Worm (Caenorhabditis elegans): Measurements from ENCODE around the gene hlb-1.
A peak's percentile ranks its signal among the peaks of the same experiment; 100 is the strongest.

Gene hlb-1

DNA sequence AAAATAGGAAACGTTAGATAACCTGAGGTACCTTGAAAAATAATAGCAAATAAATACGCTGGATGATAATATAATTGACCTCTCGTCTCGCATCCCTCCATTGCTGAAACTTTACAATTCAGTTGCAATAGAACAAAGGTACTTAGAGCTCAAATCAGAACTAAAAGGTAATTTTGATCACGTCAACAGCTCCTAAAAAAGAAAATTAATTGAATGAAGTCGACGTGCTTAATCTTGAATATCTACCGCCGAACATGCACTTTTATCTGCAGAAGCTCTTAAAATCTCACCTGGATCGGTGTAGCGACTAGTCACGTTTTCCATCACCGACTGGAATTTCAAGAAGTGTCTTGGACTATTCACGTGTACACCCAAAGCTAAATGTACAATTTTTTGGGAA is 20.8 kb upstream of the hlb-1 start, which contains the start of gene sra-39:
Gene sra-39 (minus strand): TSS at position 101 of the 400 bp plus-strand sequence.
- TF ChIP-seq nfya-1 (tag; optimal IDR thresholded peaks at IDR 0.05; ENCODE audit: borderline replicate concordance, insufficient read depth) (no peak), unc-62 (GFP tag; optimal IDR thresholded peaks at IDR 0.05) (no peak), B0019.2 (GFP tag; conservative IDR thresholded peaks at IDR 0.05) (no peak), F55B11.4 (tag; optimal IDR thresholded peaks at IDR 0.05; ENCODE audit: borderline replicate concordance, insufficient read depth) (no peak), F52B5.7 (tag; optimal IDR thresholded peaks at IDR 0.05) (no peak), let-526 (GFP tag; IDR thresholded peaks at IDR 0.05) (no peak), tlf-1 (GFP tag; optimal IDR thresholded peaks at IDR 0.05) (no peak), hsf-1 (GFP tag; IDR thresholded peaks at IDR 0.05) (no peak), C17E4.6 (GFP tag; IDR thresholded peaks at IDR 0.05) (no peak), nfya-2 (GFP tag; IDR thresholded peaks at IDR 0.05) (no peak), rpc-1 (optimal IDR thresholded peaks at IDR 0.05) (no peak), rpc-1 (tag; optimal IDR thresholded peaks at IDR 0.05) (no peak), B0261.1 (tag; optimal IDR thresholded peaks at IDR 0.05) (no peak), F37B4.10 (GFP tag; IDR thresholded peaks at IDR 0.05) (no peak), ceh-100 (GFP tag; IDR thresholded peaks at IDR 0.05) (no peak), F10E7.11 (tag; optimal IDR thresholded peaks at IDR 0.05) (no peak), K12H6.12 (tag; optimal IDR thresholded peaks at IDR 0.05) (no peak), Y53G8AR.9 (GFP tag; conservative IDR thresholded peaks at IDR 0.05) (no peak)

DNA sequence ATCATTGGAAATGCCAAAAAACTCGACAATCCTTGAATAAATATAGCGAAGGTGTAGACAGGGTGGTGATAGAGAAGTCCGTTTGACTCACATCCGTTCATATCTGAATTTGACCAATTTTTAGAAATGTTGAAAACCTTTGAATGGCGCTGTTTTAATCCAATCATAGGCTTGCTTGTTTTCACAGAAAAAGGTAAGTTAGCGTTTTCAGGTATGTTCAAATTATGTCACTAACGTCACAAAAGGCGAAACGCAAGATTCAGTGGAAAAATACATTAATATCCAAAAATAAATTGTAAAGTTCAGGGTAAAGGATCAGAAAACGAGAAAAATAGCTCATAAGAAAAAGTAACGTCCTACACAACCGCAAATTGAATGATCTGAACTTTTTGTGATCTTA is 17.5 kb upstream of the hlb-1 start, which contains the start of gene sra-38:
Gene sra-38 (minus strand): TSS at position 101 of the 400 bp plus-strand sequence.
- TF ChIP-seq xnd-1 (tag; optimal IDR thresholded peaks at IDR 0.05) (no peak), F39B2.1 (GFP tag; IDR thresholded peaks at IDR 0.05) (no peak), F23B12.7 (tag; optimal IDR thresholded peaks at IDR 0.05; ENCODE audit: insufficient read depth) (no peak)

DNA sequence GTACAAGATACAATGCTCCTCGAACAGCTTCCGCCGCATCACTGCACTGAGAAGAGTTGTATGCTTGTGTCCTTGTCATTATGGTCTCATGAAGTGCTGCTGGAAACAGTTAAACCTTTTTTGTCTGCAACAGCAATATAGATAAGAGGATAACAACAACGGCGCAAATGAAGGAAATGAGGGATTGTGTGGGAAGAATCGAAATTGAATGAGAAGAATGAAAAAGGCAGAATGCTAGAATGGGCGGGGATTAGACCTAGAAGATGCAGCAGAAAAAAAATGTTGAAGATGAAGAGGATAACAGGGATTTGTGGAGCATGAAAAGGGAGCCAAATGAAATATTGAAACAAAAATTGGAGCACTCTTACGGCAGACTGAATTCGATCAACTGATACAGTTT is 10.7 kb upstream of the hlb-1 start, which contains the start of gene sra-37:
Gene sra-37 (minus strand): TSS at position 101 of the 400 bp plus-strand sequence.
- TF ChIP-seq ceh-100 (GFP tag; IDR thresholded peaks at IDR 0.05): no peak
- TF ChIP-seq K11D2.4 (GFP tag; IDR thresholded peaks at IDR 0.05): no peak
- TF ChIP-seq mel-28 (tag; optimal IDR thresholded peaks at IDR 0.05; ENCODE audit: borderline replicate concordance): no peak
- no peak for TF ChIP-seq chd-7 (tag; optimal IDR thresholded peaks at IDR 0.05)
- TF ChIP-seq ama-1 (optimal IDR thresholded peaks at IDR 0.05): no peak
- no peak for TF ChIP-seq ama-1 (GFP tag; optimal IDR thresholded peaks at IDR 0.05)
- no peak for TF ChIP-seq bed-1 (GFP tag; IDR thresholded peaks at IDR 0.05)
- TF ChIP-seq akir-1 (GFP tag; optimal IDR thresholded peaks at IDR 0.05): no peak
- no peak for TF ChIP-seq him-1 (tag; optimal IDR thresholded peaks at IDR 0.05)
- no peak for TF ChIP-seq madf-3 (GFP tag; IDR thresholded peaks at IDR 0.05)
- TF ChIP-seq ceh-40 (GFP tag; IDR thresholded peaks at IDR 0.05): no peak
- TF ChIP-seq ztf-28 (GFP tag; IDR thresholded peaks at IDR 0.05): no peak
- TF ChIP-seq atf-7 (tag; optimal IDR thresholded peaks at IDR 0.05): no peak
- TF ChIP-seq Y95B8A.8 (GFP tag; IDR thresholded peaks at IDR 0.05): no peak

DNA sequence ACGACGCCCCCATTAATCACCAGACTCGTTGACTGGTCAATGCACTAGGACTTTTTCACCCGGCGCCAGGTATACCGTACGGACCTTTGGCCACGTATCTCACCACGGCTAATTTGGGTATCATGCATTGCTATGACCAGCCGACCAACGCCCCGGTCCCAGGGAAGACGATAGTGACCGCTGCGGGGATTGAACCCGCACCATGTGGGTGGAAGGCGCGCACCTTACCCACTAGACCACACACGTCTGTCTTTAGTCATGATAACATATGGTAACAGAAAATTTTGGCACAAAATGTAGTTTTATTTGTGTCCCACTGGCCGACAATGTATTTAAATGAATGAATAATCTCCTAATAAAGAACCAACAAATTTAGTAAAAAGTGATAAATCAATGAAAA is 3.7 kb upstream of the hlb-1 start:
- TF ChIP-seq aptf-3 (GFP tag; IDR thresholded peaks at IDR 0.05) (no peak), tbp1 (GFP tag; optimal IDR thresholded peaks at IDR 0.05) (no peak), egl-44 (GFP tag; IDR thresholded peaks at IDR 0.05) (0 out of 2 replicates have a peak, but pooled peaks have one; percentile 23), fkh-3 (tag; optimal IDR thresholded peaks at IDR 0.05) (no peak), C17E4.6 (GFP tag; IDR thresholded peaks at IDR 0.05) (no peak), chd-7 (tag; optimal IDR thresholded peaks at IDR 0.05) (no peak), hmg-20 (GFP tag; IDR thresholded peaks at IDR 0.05) (0 out of 2 replicates have a peak, but pooled peaks have one; percentile 17), nhr-120 (GFP tag; IDR thresholded peaks at IDR 0.05) (no peak), F49E8.2 (tag; optimal IDR thresholded peaks at IDR 0.05; ENCODE audit: insufficient read depth) (no peak), hlh-26 (GFP tag; conservative IDR thresholded peaks at IDR 0.05) (no peak), dox-1 (GFP tag; IDR thresholded peaks at IDR 0.05) (no peak), pbrm-1 (GFP tag; IDR thresholded peaks at IDR 0.05) (no peak; the same call in 1 of the 2 replicates), ets-4 (GFP tag; optimal IDR thresholded peaks at IDR 0.05) (no peak), B0019.2 (GFP tag; conservative IDR thresholded peaks at IDR 0.05) (no peak), unc-62 (GFP tag; optimal IDR thresholded peaks at IDR 0.05) (no peak), nhr-27 (tag; optimal IDR thresholded peaks at IDR 0.05) (no peak), sptf-2 (GFP tag; optimal IDR thresholded peaks at IDR 0.05) (peak; percentile 12)

Data from whole organism, young adult.